Fruit fly (Drosophila melanogaster) whole organism, embryonic: Measurements from ENCODE around the gene CG15498.
A peak's percentile ranks its signal among the peaks of the same experiment; 100 is the strongest.

Experiments used
- Bteb2 ChIP-seq: fragments of 200-800 bp; sonication (Bioruptor generic); optimal IDR thresholded peaks from 2 replicates; lab custom pipeline; 2016; ENCODE audit warnings: missing biosample characterization, missing genetic modification characterization
- CG10209 ChIP-seq: fragments of 200-800 bp; sonication (Bioruptor generic); optimal IDR thresholded peaks from 3 replicates; lab custom pipeline; 2017; ENCODE audit warnings: missing biosample characterization, mild to moderate bottlenecking, missing genetic modification characterization, missing genetic modification reagents
- CG10543 ChIP-seq: fragments of 200-800 bp; sonication (Bioruptor generic); optimal IDR thresholded peaks from 3 replicates; lab custom pipeline; 2017; ENCODE audit warnings: missing biosample characterization, mild to moderate bottlenecking, missing genetic modification characterization, moderate library complexity
- CG11696 ChIP-seq: fragments of 200-800 bp; sonication (Bioruptor generic); IDR thresholded peaks from 2 replicates; pipeline ENCODE4 v1.3.6; 2022; ENCODE audit warnings: missing biosample characterization, missing genetic modification characterization
- CG12104 ChIP-seq: fragments of 200-800 bp; sonication (Bioruptor generic); optimal IDR thresholded peaks from 3 replicates; lab custom pipeline; 2016; ENCODE audit warnings: missing biosample characterization, missing genetic modification characterization
- CG1233 ChIP-seq: fragments of 200-800 bp; sonication (Bioruptor generic); optimal IDR thresholded peaks from 4 replicates; lab custom pipeline; 2018; ENCODE audit warnings: missing biosample characterization, mild to moderate bottlenecking, missing genetic modification characterization
- CG13287 ChIP-seq: fragments of 200-800 bp; sonication (Bioruptor generic); IDR thresholded peaks from 2 replicates; pipeline ENCODE4 v1.3.6; 2022; ENCODE audit warnings: missing biosample characterization, missing genetic modification characterization; ENCODE audit not compliant: partially characterized antibody
- CG15269 ChIP-seq: fragments of 200-800 bp; sonication (Bioruptor generic); optimal IDR thresholded peaks from 2 replicates; lab custom pipeline; 2018; ENCODE audit warnings: missing biosample characterization, mild to moderate bottlenecking, missing genetic modification characterization, moderate library complexity
- CG15479 ChIP-seq: fragments of 200-800 bp; sonication (Bioruptor generic); optimal IDR thresholded peaks from 3 replicates; lab custom pipeline; 2019; ENCODE audit warnings: missing biosample characterization, mild to moderate bottlenecking, missing genetic modification characterization, moderate library complexity
- CG17359 ChIP-seq: fragments of 200-800 bp; sonication (Bioruptor generic); optimal IDR thresholded peaks from 3 replicates; lab custom pipeline; 2018; ENCODE audit warnings: missing biosample characterization, mild to moderate bottlenecking, missing genetic modification characterization, moderate library complexity
- CG17612 ChIP-seq: fragments of 200-800 bp; sonication (Bioruptor generic); IDR thresholded peaks from 2 replicates; pipeline ENCODE4 v1.3.6; 2022; ENCODE audit warnings: missing biosample characterization, missing genetic modification characterization
- CG31388 ChIP-seq: fragments of 200-800 bp; sonication (Bioruptor generic); optimal IDR thresholded peaks from 2 replicates; lab custom pipeline; 2016; ENCODE audit warnings: missing biosample characterization, missing genetic modification characterization
- CG32532 ChIP-seq: fragments of 200-800 bp; sonication (Bioruptor generic); IDR thresholded peaks from 2 replicates; pipeline ENCODE4 v1.3.6; 2022; ENCODE audit warnings: missing biosample characterization, missing genetic modification characterization
- CG3281 ChIP-seq: fragments of 200-800 bp; sonication (Bioruptor generic); optimal IDR thresholded peaks from 3 replicates; lab custom pipeline; 2017; ENCODE audit warnings: missing biosample characterization, mild to moderate bottlenecking, missing genetic modification characterization
- CG34376 ChIP-seq: fragments of 200-800 bp; sonication (Bioruptor generic); optimal IDR thresholded peaks from 2 replicates; lab custom pipeline; 2018; ENCODE audit warnings: missing biosample characterization, mild to moderate bottlenecking, missing genetic modification characterization
- CG3847 ChIP-seq: fragments of 200-800 bp; sonication (Bioruptor generic); IDR thresholded peaks from 2 replicates; pipeline ENCODE4 v1.3.6; 2022; ENCODE audit warnings: missing biosample characterization, missing genetic modification characterization
- CG5245 ChIP-seq: fragments of 200-800 bp; sonication (Bioruptor generic); optimal IDR thresholded peaks from 3 replicates; lab custom pipeline; 2016; ENCODE audit warnings: missing biosample characterization, missing genetic modification characterization
- CG7987 ChIP-seq: fragments of 200-800 bp; sonication (Bioruptor generic); optimal IDR thresholded peaks from 2 replicates; lab custom pipeline; 2018; ENCODE audit warnings: missing biosample characterization, mild to moderate bottlenecking, missing genetic modification characterization, moderate library complexity
- CG8765 ChIP-seq: fragments of 200-800 bp; sonication (Bioruptor generic); IDR thresholded peaks from 2 replicates; pipeline ENCODE4 v1.3.6; 2022; ENCODE audit warnings: missing biosample characterization, missing genetic modification characterization
- CG9932 ChIP-seq: fragments of 200-800 bp; sonication (Bioruptor generic); IDR thresholded peaks from 2 replicates; pipeline ENCODE4 v1.3.6; 2022; ENCODE audit warnings: missing biosample characterization, missing genetic modification characterization
- Camta ChIP-seq: fragments of 200-800 bp; sonication (Bioruptor generic); optimal IDR thresholded peaks from 2 replicates; lab custom pipeline; 2016; ENCODE audit warnings: missing biosample characterization, missing genetic modification characterization
- CkIIα-i1 ChIP-seq: fragments of 200-800 bp; sonication (Bioruptor generic); IDR thresholded peaks from 2 replicates; pipeline ENCODE4 v1.3.6; 2022; ENCODE audit warnings: missing biosample characterization, missing genetic modification characterization
- CrebB ChIP-seq: fragments of 200-800 bp; sonication (Bioruptor generic); optimal IDR thresholded peaks from 3 replicates; lab custom pipeline; 2018; ENCODE audit warnings: missing biosample characterization, mild to moderate bottlenecking, missing genetic modification characterization
- Dad ChIP-seq: fragments of 200-800 bp; sonication (Bioruptor generic); optimal IDR thresholded peaks from 3 replicates; lab custom pipeline; 2016; ENCODE audit warnings: missing biosample characterization, missing genetic modification characterization
- Dfd ChIP-seq, 2 experiments: fragments of >200 bp; optimal IDR thresholded peaks; 2 replicates each; lab custom pipeline; 2017; ENCODE audit warnings: missing biosample characterization in 2 of 2, missing genetic modification characterization in 2 of 2
- Eip74EF ChIP-seq, 2 experiments: fragments of 200-800 bp in 1 of 2; fragments of >200 bp in 1 of 2; sonication (Bioruptor generic) in 1 of 2; optimal IDR thresholded peaks; 2 replicates each; lab custom pipeline; 2017 to 2019; ENCODE audit warnings: missing biosample characterization in 2 of 2, missing genetic modification characterization in 2 of 2, mild to moderate bottlenecking in 1 of 2, moderate library complexity in 1 of 2
- Ets65A ChIP-seq: fragments of 200-800 bp; sonication (Bioruptor generic); peaks from one replicate; lab custom pipeline; 2016; ENCODE audit warnings: missing biosample characterization, missing genetic modification characterization
- Ets97D ChIP-seq: fragments of 200-800 bp; sonication (Bioruptor generic); optimal IDR thresholded peaks from 3 replicates; lab custom pipeline; 2016; ENCODE audit warnings: missing biosample characterization, missing genetic modification characterization
- Fer2 ChIP-seq: fragments of 200-800 bp; sonication (Bioruptor generic); optimal IDR thresholded peaks from 2 replicates; lab custom pipeline; 2018; ENCODE audit warnings: missing biosample characterization, mild to moderate bottlenecking, missing genetic modification characterization, moderate library complexity
- GATAe ChIP-seq: fragments of 200-800 bp; sonication (Bioruptor generic); conservative IDR thresholded peaks from 2 replicates; pipeline ENCODE4 v1.3.6; 2022; ENCODE audit warnings: missing biosample characterization, missing genetic modification characterization
- NC2α ChIP-seq: fragments of 200-800 bp; sonication (Bioruptor generic); optimal IDR thresholded peaks from 2 replicates; lab custom pipeline; 2016; ENCODE audit warnings: missing biosample characterization, missing genetic modification characterization
- Neu2 ChIP-seq: fragments of 200-800 bp; sonication (Bioruptor generic); optimal IDR thresholded peaks from 3 replicates; lab custom pipeline; 2016; ENCODE audit warnings: missing biosample characterization, missing genetic modification characterization, borderline replicate concordance
- Optix ChIP-seq: fragments of 200-800 bp; sonication (Bioruptor generic); IDR thresholded peaks from 3 replicates; pipeline ENCODE4 v1.3.6; 2022; ENCODE audit warnings: missing biosample characterization, missing genetic modification characterization
- ash1 ChIP-seq: fragments of 200-800 bp; sonication (Bioruptor generic); optimal IDR thresholded peaks from 2 replicates; lab custom pipeline; 2018; ENCODE audit warnings: missing biosample characterization, mild to moderate bottlenecking, missing genetic modification characterization
- caup ChIP-seq: fragments of 200-800 bp; sonication (Bioruptor generic); optimal IDR thresholded peaks from 3 replicates; lab custom pipeline; 2017; ENCODE audit warnings: missing biosample characterization, mild to moderate bottlenecking, missing genetic modification characterization, moderate library complexity; ENCODE audit not compliant: severe bottlenecking
- chif ChIP-seq, 2 experiments: fragments of 200-800 bp; sonication (Bioruptor generic); optimal IDR thresholded peaks; 3 replicates each; lab custom pipeline; 2016; ENCODE audit warnings: missing biosample characterization in 2 of 2, missing genetic modification characterization in 2 of 2
- dimm ChIP-seq: fragments of 200-800 bp; sonication (Bioruptor generic); IDR thresholded peaks from 2 replicates; pipeline ENCODE4 v1.3.6; 2022; ENCODE audit warnings: missing biosample characterization, missing genetic modification characterization
- eyg ChIP-seq: fragments of 200-800 bp; sonication (Bioruptor generic); optimal IDR thresholded peaks from 3 replicates; lab custom pipeline; 2016; ENCODE audit warnings: missing biosample characterization, missing genetic modification characterization
- ftz-f1 ChIP-seq: fragments of 200-800 bp; sonication (Bioruptor generic); optimal IDR thresholded peaks from 2 replicates; lab custom pipeline; 2016; ENCODE audit warnings: missing biosample characterization, missing genetic modification characterization
- gsb-n ChIP-seq: fragments of 200-800 bp; sonication (Bioruptor generic); optimal IDR thresholded peaks from 3 replicates; lab custom pipeline; 2018; ENCODE audit warnings: missing biosample characterization, mild to moderate bottlenecking, missing genetic modification characterization
- ham ChIP-seq: fragments of 200-800 bp; sonication (Bioruptor generic); IDR thresholded peaks from 2 replicates; pipeline ENCODE4 v1.3.6; 2022; ENCODE audit warnings: missing biosample characterization, missing genetic modification characterization
- jigr1 ChIP-seq: fragments of 200-800 bp; sonication (Bioruptor generic); IDR thresholded peaks from 3 replicates; pipeline ENCODE4 v1.3.6; 2022; ENCODE audit warnings: missing biosample characterization, missing genetic modification characterization
- jumu ChIP-seq: fragments of 200-800 bp; sonication (Bioruptor generic); optimal IDR thresholded peaks from 3 replicates; lab custom pipeline; 2016; ENCODE audit warnings: missing biosample characterization, missing genetic modification characterization
- maf-S ChIP-seq: fragments of 200-800 bp; sonication (Bioruptor generic); optimal IDR thresholded peaks from 2 replicates; lab custom pipeline; 2016; ENCODE audit warnings: missing biosample characterization, missing genetic modification characterization
- pzg ChIP-seq: fragments of 200-800 bp; sonication (Bioruptor generic); optimal IDR thresholded peaks from 3 replicates; lab custom pipeline; 2018; ENCODE audit warnings: missing biosample characterization, mild to moderate bottlenecking, missing genetic modification characterization, moderate library complexity
- repo ChIP-seq: fragments of 200-800 bp; sonication (Bioruptor generic); optimal IDR thresholded peaks from 2 replicates; lab custom pipeline; 2016; ENCODE audit warnings: missing biosample characterization, missing genetic modification characterization
- seq ChIP-seq: fragments of 200-800 bp; sonication (Bioruptor generic); IDR thresholded peaks from 2 replicates; pipeline ENCODE4 v1.3.6; 2022; ENCODE audit warnings: missing biosample characterization, missing genetic modification characterization
- slp2 ChIP-seq: fragments of 200-800 bp; sonication (Bioruptor generic); optimal IDR thresholded peaks from 2 replicates; lab custom pipeline; 2016; ENCODE audit warnings: missing biosample characterization, missing genetic modification characterization
- sug ChIP-seq: fragments of 200-800 bp; optimal IDR thresholded peaks from 2 replicates; lab custom pipeline; 2019; ENCODE audit warnings: missing biosample characterization, mild to moderate bottlenecking, missing genetic modification characterization, moderate library complexity
- tll ChIP-seq, 2 experiments: fragments of 200-800 bp in 1 of 2; fragments of >200 bp in 1 of 2; sonication (Bioruptor generic) in 1 of 2; optimal IDR thresholded peaks; 2 replicates each; lab custom pipeline; 2017 to 2019; ENCODE audit warnings: missing biosample characterization in 2 of 2, missing genetic modification characterization in 2 of 2, mild to moderate bottlenecking in 1 of 2, moderate library complexity in 1 of 2
- trem ChIP-seq: fragments of 200-800 bp; optimal IDR thresholded peaks from 3 replicates; lab custom pipeline; 2019; ENCODE audit warnings: missing biosample characterization, mild to moderate bottlenecking, missing genetic modification characterization, moderate library complexity

Gene CG15498

DNA sequence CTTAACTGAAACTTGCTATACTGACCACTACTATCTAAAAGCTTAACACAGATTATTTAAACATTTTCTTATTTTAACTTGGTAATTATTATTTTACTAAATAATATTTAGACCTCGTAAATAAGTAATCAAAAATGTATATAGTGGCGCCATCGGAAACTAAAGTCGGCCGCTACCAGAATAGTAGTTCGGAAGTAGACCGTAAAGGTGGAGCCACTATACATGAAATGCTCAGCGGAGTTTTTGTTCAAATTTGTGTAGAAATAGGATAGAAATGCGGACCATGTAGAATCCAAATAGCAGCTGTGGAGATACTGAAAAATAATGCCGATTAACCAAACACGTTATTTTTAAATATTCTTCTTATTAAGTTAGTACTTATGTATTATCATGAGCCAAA lies 48.8 kb downstream of the CG15498 start (continued):
- peak; percentile 96 for TF ChIP-seq GATAe (GFP tag; lab: Robert Waterston, UW)
- TF ChIP-seq CG9932 (GFP tag; lab: Robert Waterston, UW) = peak; percentile 99
- TF ChIP-seq pzg (GFP tag; lab: Kevin White, UChicago) = peak; percentile 30
- TF ChIP-seq CG3847 = peak; percentile 98
- TF ChIP-seq CG3281 = peak; percentile 98
- peak; percentile 99 for TF ChIP-seq CG1233 (GFP tag; lab: Kevin White, UChicago)
- peak; percentile 96 for TF ChIP-seq CG34376 (GFP tag; lab: Kevin White, UChicago)
- TF ChIP-seq CrebB (tag; lab: Kevin White, UChicago) = peak; percentile 97
- TF ChIP-seq CG15479 = peak; percentile 36
- TF ChIP-seq tll (GFP tag; optimal IDR thresholded peaks at IDR 0.05; lab: Kevin White, UChicago) = no peak
- peak; percentile 93 for TF ChIP-seq jumu
- peak; percentile 99 for TF ChIP-seq CG10543 (GFP tag; lab: Kevin White, UChicago)
- peak; percentile 99 for TF ChIP-seq CG5245 (GFP tag; lab: Kevin White, UChicago)
- peak; percentile 74 for TF ChIP-seq Neu2 (GFP tag; lab: Kevin White, UChicago)
- no peak for TF ChIP-seq Dfd (GFP tag; optimal IDR thresholded peaks at IDR 0.05; lab: Kevin White, UChicago)
- TF ChIP-seq CG31388 (GFP tag; lab: Kevin White, UChicago) = peak; percentile 96
- TF ChIP-seq CG32532 (GFP tag; lab: Robert Waterston, UW) = peak; percentile 99
- peak; percentile 100 for TF ChIP-seq Ets65A (GFP tag; lab: Kevin White, UChicago)
- TF ChIP-seq caup = peak; percentile 100
- TF ChIP-seq chif (GFP tag; optimal IDR thresholded peaks at IDR 0.05; lab: Kevin White, UChicago) = peak; percentile 99
- peak; percentile 98 for TF ChIP-seq slp2
- peak; percentile 95 for TF ChIP-seq CG17612 (GFP tag; lab: Robert Waterston, UW)
- peak; percentile 98 for TF ChIP-seq repo
- TF ChIP-seq Fer2 (tag; lab: Kevin White, UChicago) = peak; percentile 99
- peak; percentile 98 for TF ChIP-seq Optix (GFP tag; lab: Robert Waterston, UW)
- peak; percentile 95 for TF ChIP-seq ham (GFP tag; lab: Robert Waterston, UW)
- TF ChIP-seq Camta (GFP tag; lab: Kevin White, UChicago) = peak; percentile 99
- peak; percentile 100 for TF ChIP-seq CG7987 (GFP tag; lab: Kevin White, UChicago)
- peak; percentile 98 for TF ChIP-seq NC2α (GFP tag; lab: Kevin White, UChicago)
- TF ChIP-seq Dad (GFP tag; lab: Kevin White, UChicago) = peak; percentile 98
- peak; percentile 97 for TF ChIP-seq CG15269 (tag; lab: Kevin White, UChicago)
- TF ChIP-seq jigr1 (GFP tag; lab: Robert Waterston, UW) = peak; percentile 80
- TF ChIP-seq CG8765 (GFP tag; lab: Robert Waterston, UW) = peak; percentile 96
- peak; percentile 97 for TF ChIP-seq Bteb2 (GFP tag; lab: Kevin White, UChicago)
- TF ChIP-seq trem (tag; lab: Kevin White, UChicago) = peak; percentile 89
- TF ChIP-seq CG13287 (GFP tag; lab: Robert Waterston, UW) = no peak
- TF ChIP-seq Ets97D = peak; percentile 100
- peak; percentile 92 for TF ChIP-seq CG11696
- TF ChIP-seq CG17359 (tag; lab: Kevin White, UChicago) = peak; percentile 99
- peak; percentile 98 for TF ChIP-seq CG12104 (GFP tag; lab: Kevin White, UChicago)
- peak; percentile 94 for TF ChIP-seq CkIIα-i1 (GFP tag; lab: Robert Waterston, UW)
- TF ChIP-seq Eip74EF (GFP tag; optimal IDR thresholded peaks at IDR 0.05; lab: Kevin White, UChicago) = peak in 1 of 2 experiments; percentile 73
- TF ChIP-seq ftz-f1 (GFP tag; lab: Kevin White, UChicago) = peak; percentile 84
- peak; percentile 99 for TF ChIP-seq CG10209
- peak; percentile 97 for TF ChIP-seq seq (GFP tag; lab: Robert Waterston, UW)
- peak; percentile 97 for TF ChIP-seq sug
- TF ChIP-seq eyg = peak; percentile 97
- peak; percentile 97 for TF ChIP-seq dimm (GFP tag; lab: Robert Waterston, UW)
- TF ChIP-seq gsb-n (tag; lab: Kevin White, UChicago) = peak; percentile 97
- peak; percentile 98 for TF ChIP-seq maf-S
- peak; percentile 98 for TF ChIP-seq ash1
